Fruit fly (Drosophila melanogaster) whole organism, wandering third instar larva: ENCODE data around the gene PIG-H.

ENCODE experiments used
- Abd-B ChIP-seq: fragments of >200 bp; optimal IDR thresholded peaks from 2 replicates; lab custom pipeline; 2017; ENCODE audit warnings: missing biosample characterization, missing genetic modification characterization
- CG32264 ChIP-seq: fragments of 200-800 bp; sonication (Bioruptor generic); optimal IDR thresholded peaks from 2 replicates; lab custom pipeline; 2016; ENCODE audit warnings: missing biosample characterization, missing genetic modification characterization
- CG9705 ChIP-seq: fragments of 200-800 bp; sonication (Bioruptor generic); optimal IDR thresholded peaks from 2 replicates; lab custom pipeline; 2018; ENCODE audit warnings: missing biosample characterization, mild to moderate bottlenecking, missing genetic modification characterization
- CrebA ChIP-seq: fragments of 200-800 bp; sonication (Bioruptor generic); optimal IDR thresholded peaks from 2 replicates; lab custom pipeline; 2016; ENCODE audit warnings: missing biosample characterization, mild to moderate bottlenecking, missing genetic modification characterization, borderline replicate concordance
- Dfd ChIP-seq: fragments of >200 bp; optimal IDR thresholded peaks from 2 replicates; lab custom pipeline; 2017; ENCODE audit warnings: missing biosample characterization, missing genetic modification characterization
- Dif ChIP-seq: fragments of 200-275, 200-300 bp; sonication (Bioruptor generic); optimal IDR thresholded peaks from 2 replicates; lab custom pipeline; 2018; ENCODE audit warnings: missing biosample characterization, missing genetic modification characterization; ENCODE audit not compliant: partially characterized antibody
- GATAd ChIP-seq: sonication (Bioruptor generic); optimal IDR thresholded peaks from 2 replicates; lab custom pipeline; 2016; ENCODE audit warnings: missing biosample characterization, missing genetic modification characterization
- HLH106 ChIP-seq: fragments of 200-800 bp; optimal IDR thresholded peaks from 3 replicates; lab custom pipeline; 2019; ENCODE audit warnings: missing biosample characterization, mild to moderate bottlenecking, missing genetic modification characterization, moderate library complexity
- Hnf4 ChIP-seq: fragments of 200-800 bp; sonication (Bioruptor generic); optimal IDR thresholded peaks from 2 replicates; lab custom pipeline; 2016; ENCODE audit warnings: missing biosample characterization, mild to moderate bottlenecking, missing genetic modification characterization
- Hr78 ChIP-seq: fragments of >200 bp; optimal IDR thresholded peaks from 2 replicates; lab custom pipeline; 2017; ENCODE audit warnings: missing biosample characterization, missing genetic modification characterization
- Hr83 ChIP-seq: fragments of 200-300 bp; sonication (Bioruptor generic); optimal IDR thresholded peaks from 2 replicates; lab custom pipeline; 2016; ENCODE audit warnings: missing biosample characterization, mild to moderate bottlenecking, missing genetic modification characterization, moderate library complexity; ENCODE audit not compliant: poor library complexity, severe bottlenecking
- Jra ChIP-seq: sonication (Bioruptor generic); optimal IDR thresholded peaks from 2 replicates; lab custom pipeline; 2016; ENCODE audit warnings: missing biosample characterization, missing genetic modification characterization
- Mio ChIP-seq: sonication (Bioruptor generic); optimal IDR thresholded peaks from 2 replicates; lab custom pipeline; 2016; ENCODE audit warnings: missing biosample characterization, missing genetic modification characterization
- Myc ChIP-seq: fragments of >200 bp; optimal IDR thresholded peaks from 2 replicates; lab custom pipeline; 2017
- N ChIP-seq: fragments of >200 bp; optimal IDR thresholded peaks from 2 replicates; lab custom pipeline; 2018; ENCODE audit warnings: missing biosample characterization, missing external identifiers, missing genetic modification characterization
- OdsH ChIP-seq: fragments of 200-800 bp; sonication (Bioruptor generic); optimal IDR thresholded peaks from 2 replicates; lab custom pipeline; 2016; ENCODE audit warnings: missing biosample characterization, mild to moderate bottlenecking, missing genetic modification characterization
- Rel ChIP-seq, 2 experiments: fragments of 200-800 bp; sonication (Bioruptor generic) in 1 of 2; optimal IDR thresholded peaks; 2 replicates in 1 of 2; 3 replicates in 1 of 2; lab custom pipeline; 2016 to 2019; ENCODE audit warnings: mild to moderate bottlenecking in 2 of 2, missing biosample characterization in 2 of 2, missing genetic modification characterization in 2 of 2, moderate library complexity in 1 of 2
- Sp1 ChIP-seq: fragments of 200-800 bp; sonication (Bioruptor generic); optimal IDR thresholded peaks from 3 replicates; lab custom pipeline; 2019; ENCODE audit warnings: missing biosample characterization, mild to moderate bottlenecking, missing genetic modification characterization, moderate library complexity
- Vsx2 ChIP-seq: fragments of 200-300, 225-300 bp; sonication (Bioruptor generic); optimal IDR thresholded peaks from 2 replicates; lab custom pipeline; 2018; ENCODE audit warnings: missing biosample characterization, missing genetic modification characterization; ENCODE audit not compliant: partially characterized antibody
- br ChIP-seq: fragments of 200-800 bp; sonication (Bioruptor generic); optimal IDR thresholded peaks from 2 replicates; lab custom pipeline; 2016; ENCODE audit warnings: missing biosample characterization, missing genetic modification characterization
- brk ChIP-seq: fragments of 200-800 bp; sonication (Bioruptor generic); optimal IDR thresholded peaks from 2 replicates; lab custom pipeline; 2016; ENCODE audit warnings: missing biosample characterization, mild to moderate bottlenecking, missing genetic modification characterization
- dl ChIP-seq, 2 experiments: fragments of 175-275, 200-275 bp in 1 of 2; fragments of 200-275 bp in 1 of 2; sonication (Bioruptor generic); optimal IDR thresholded peaks; lab custom pipeline; 2018; ENCODE audit warnings: mild to moderate bottlenecking in 2 of 2, missing biosample characterization in 2 of 2, missing genetic modification characterization in 2 of 2, moderate library complexity in 2 of 2; ENCODE audit not compliant: partially characterized antibody in 2 of 2, insufficient read depth in 1 of 2
- dmrt93B ChIP-seq: fragments of 200-800 bp; sonication (Bioruptor generic); optimal IDR thresholded peaks from 2 replicates; lab custom pipeline; 2018; ENCODE audit warnings: missing biosample characterization, mild to moderate bottlenecking, missing genetic modification characterization
- dsf ChIP-seq: sonication (Bioruptor generic); optimal IDR thresholded peaks from 2 replicates; lab custom pipeline; 2016; ENCODE audit warnings: missing biosample characterization, missing genetic modification characterization, borderline replicate concordance
- ey ChIP-seq: fragments of 200-800 bp; sonication (Bioruptor generic); optimal IDR thresholded peaks from 2 replicates; lab custom pipeline; 2016; ENCODE audit warnings: missing biosample characterization, missing genetic modification characterization
- foxo ChIP-seq, 2 experiments: fragments of 200-800 bp; sonication (Bioruptor generic); optimal IDR thresholded peaks; 2 replicates in 1 of 2; 3 replicates in 1 of 2; lab custom pipeline; 2016 to 2017; ENCODE audit warnings: missing biosample characterization in 2 of 2, missing genetic modification characterization in 2 of 2
- fru ChIP-seq: fragments of 200-800 bp; sonication (Bioruptor generic); optimal IDR thresholded peaks from 3 replicates; lab custom pipeline; 2016; ENCODE audit warnings: missing biosample characterization, mild to moderate bottlenecking, missing genetic modification characterization
- h ChIP-seq: fragments of 200-800 bp; sonication (Bioruptor generic); optimal IDR thresholded peaks from 3 replicates; lab custom pipeline; 2016; ENCODE audit warnings: missing biosample characterization, mild to moderate bottlenecking, missing genetic modification characterization
- jim ChIP-seq: fragments of 175-275, 200-325 bp; sonication (Bioruptor generic); optimal IDR thresholded peaks from 2 replicates; lab custom pipeline; 2016; ENCODE audit warnings: missing biosample characterization, mild to moderate bottlenecking, missing genetic modification characterization
- lola ChIP-seq: fragments of >200 bp; optimal IDR thresholded peaks from 2 replicates; lab custom pipeline; 2017; ENCODE audit warnings: missing biosample characterization, missing genetic modification characterization
- pan ChIP-seq: fragments of >200 bp; optimal IDR thresholded peaks from 2 replicates; lab custom pipeline; 2017
- psq ChIP-seq: fragments of 200-800 bp; sonication (Bioruptor generic); optimal IDR thresholded peaks from 3 replicates; lab custom pipeline; 2017; ENCODE audit warnings: missing biosample characterization, mild to moderate bottlenecking, missing genetic modification characterization, moderate library complexity
- rgr ChIP-seq: fragments of 200-800 bp; sonication (Bioruptor generic); optimal IDR thresholded peaks from 3 replicates; lab custom pipeline; 2016; ENCODE audit warnings: missing biosample characterization, mild to moderate bottlenecking, missing genetic modification characterization
- sage ChIP-seq: fragments of 200-800 bp; sonication (Bioruptor generic); optimal IDR thresholded peaks from 2 replicates; lab custom pipeline; 2016; ENCODE audit warnings: missing biosample characterization, mild to moderate bottlenecking, missing genetic modification characterization
- sv ChIP-seq: fragments of 200-800 bp; sonication (Bioruptor generic); optimal IDR thresholded peaks from 3 replicates; lab custom pipeline; 2016; ENCODE audit warnings: missing biosample characterization, missing genetic modification characterization
- tai ChIP-seq: sonication (Bioruptor generic); optimal IDR thresholded peaks from 2 replicates; lab custom pipeline; 2016; ENCODE audit warnings: missing biosample characterization, missing genetic modification characterization
- usp ChIP-seq: fragments of >200 bp; optimal IDR thresholded peaks from 2 replicates; lab custom pipeline; 2017; ENCODE audit warnings: missing biosample characterization, missing genetic modification characterization
- woc ChIP-seq: sonication (Bioruptor generic); optimal IDR thresholded peaks from 2 replicates; lab custom pipeline; 2016; ENCODE audit warnings: missing biosample characterization, mild to moderate bottlenecking, missing genetic modification characterization

Gene PIG-H

dm6 chr3R:8007595-8008255 lies 8.1 kb downstream of the PIG-H start, which contains the start of gene CG2767:
TSS of gene CG2767 (minus strand) at chr3R:8008110.
- TF ChIP-seq Rel (GFP tag; optimal IDR thresholded peaks at IDR 0.05; lab: Kevin White, UChicago) (no peak), Rel (tag; optimal IDR thresholded peaks at IDR 0.05; lab: Kevin White, UChicago) (peak; percentile 48), OdsH (no peak), dsf (no peak), Dif (no peak), Myc (lab: Kevin White, UChicago) (no peak), CrebA (GFP tag; lab: Kevin White, UChicago) (no peak), Hr78 (no peak), CG32264 (GFP tag; lab: Kevin White, UChicago) (no peak), usp (GFP tag; lab: Kevin White, UChicago) (no peak), Sp1 (GFP tag; lab: Kevin White, UChicago) (peak; percentile 45), jim (GFP tag; lab: Kevin White, UChicago) (no peak), GATAd (GFP tag; lab: Kevin White, UChicago) (no peak), sage (GFP tag; lab: Kevin White, UChicago) (no peak), h (GFP tag; lab: Kevin White, UChicago) (no peak), Mio (GFP tag; lab: Kevin White, UChicago) (no peak), CG9705 (GFP tag; lab: Kevin White, UChicago) (no peak), tai (GFP tag; lab: Kevin White, UChicago) (no peak), N (GFP tag; lab: Kevin White, UChicago) (no peak), Vsx2 (no peak), Hr83 (GFP tag; lab: Kevin White, UChicago) (peak; percentile 11), rgr (no peak), brk (GFP tag; lab: Kevin White, UChicago) (no peak), br (GFP tag; lab: Kevin White, UChicago) (no peak), dl (GFP tag; optimal IDR thresholded peaks at IDR 0.05; lab: Kevin White, UChicago; ENCODE audit: insufficient read depth in 1 of 2, partially characterized antibody in 2 of 2) (no peak), Hnf4 (GFP tag; lab: Kevin White, UChicago) (peak; percentile 20), fru (no peak), Dfd (GFP tag; lab: Kevin White, UChicago) (no peak), ey (GFP tag; lab: Kevin White, UChicago) (no peak), Jra (GFP tag; lab: Kevin White, UChicago) (no peak), Abd-B (GFP tag; lab: Kevin White, UChicago) (no peak), lola (no peak), foxo (GFP tag; optimal IDR thresholded peaks at IDR 0.05; lab: Kevin White, UChicago) (no peak), psq (GFP tag; lab: Kevin White, UChicago) (no peak)

dm6 chr3R:8009080-8009620 lies 9.5 kb downstream of the PIG-H start, which contains the start of the genes CG11052 and CG3223:
TSS of gene CG11052 (minus strand) at chr3R:8009297.
TSS of gene CG3223 (plus strand) at chr3R:8009400.
- TF ChIP-seq Jra (GFP tag; lab: Kevin White, UChicago), result no peak
- peak; percentile 15 for TF ChIP-seq HLH106 (tag; lab: Kevin White, UChicago)
- no peak for TF ChIP-seq Rel (GFP tag; optimal IDR thresholded peaks at IDR 0.05; lab: Kevin White, UChicago)
- TF ChIP-seq Rel (tag; optimal IDR thresholded peaks at IDR 0.05; lab: Kevin White, UChicago), result peak; percentile 92
- TF ChIP-seq CG9705 (GFP tag; lab: Kevin White, UChicago), result no peak
- peak; percentile 9 for TF ChIP-seq Hnf4 (GFP tag; lab: Kevin White, UChicago)
- TF ChIP-seq N (GFP tag; lab: Kevin White, UChicago), result no peak
- TF ChIP-seq ey (GFP tag; lab: Kevin White, UChicago), result no peak
- no peak for TF ChIP-seq br (GFP tag; lab: Kevin White, UChicago)
- no peak for TF ChIP-seq tai (GFP tag; lab: Kevin White, UChicago)
- TF ChIP-seq Hr78, result no peak
- no peak for TF ChIP-seq psq (GFP tag; lab: Kevin White, UChicago)
- no peak for TF ChIP-seq fru
- no peak for TF ChIP-seq jim (GFP tag; lab: Kevin White, UChicago)
- TF ChIP-seq pan (lab: Kevin White, UChicago), result no peak
- no peak for TF ChIP-seq dl (GFP tag; optimal IDR thresholded peaks at IDR 0.05; lab: Kevin White, UChicago; ENCODE audit: insufficient read depth in 1 of 2, partially characterized antibody in 2 of 2)
- no peak for TF ChIP-seq rgr
- TF ChIP-seq dsf, result no peak
- TF ChIP-seq Sp1 (GFP tag; lab: Kevin White, UChicago), result peak; percentile 15
- TF ChIP-seq h (GFP tag; lab: Kevin White, UChicago), result peak; percentile 8
- no peak for TF ChIP-seq CrebA (GFP tag; lab: Kevin White, UChicago)
- TF ChIP-seq Mio (GFP tag; lab: Kevin White, UChicago), result no peak
- no peak for TF ChIP-seq CG32264 (GFP tag; lab: Kevin White, UChicago)
- TF ChIP-seq brk (GFP tag; lab: Kevin White, UChicago), result no peak
- no peak for TF ChIP-seq Abd-B (GFP tag; lab: Kevin White, UChicago)
- TF ChIP-seq lola, result no peak
- TF ChIP-seq Dfd (GFP tag; lab: Kevin White, UChicago), result no peak
- no peak for TF ChIP-seq foxo (GFP tag; optimal IDR thresholded peaks at IDR 0.05; lab: Kevin White, UChicago)
- no peak for TF ChIP-seq usp (GFP tag; lab: Kevin White, UChicago)
- no peak for TF ChIP-seq sv (GFP tag; lab: Kevin White, UChicago)
- no peak for TF ChIP-seq OdsH
- TF ChIP-seq dmrt93B (GFP tag; lab: Kevin White, UChicago), result no peak
- TF ChIP-seq sage (GFP tag; lab: Kevin White, UChicago), result no peak
- TF ChIP-seq Myc (lab: Kevin White, UChicago), result peak; percentile 62
- no peak for TF ChIP-seq Vsx2
- no peak for TF ChIP-seq GATAd (GFP tag; lab: Kevin White, UChicago)
- TF ChIP-seq Dif, result no peak
- TF ChIP-seq Hr83 (GFP tag; lab: Kevin White, UChicago), result no peak
- TF ChIP-seq woc (GFP tag; lab: Kevin White, UChicago), result no peak
